Worm (Caenorhabditis elegans): ENCODE results near the gene T21E8.6.

The T21E8.6 gene

ce11 chrX:10846898-10847297, 35.2 kb upstream of the T21E8.6 start:
- TF ChIP-seq mls-2 (tag; optimal IDR thresholded peaks at IDR 0.05) (no peak), unc-62 (GFP tag; optimal IDR thresholded peaks at IDR 0.05) (no peak), unc-120 (tag; optimal IDR thresholded peaks at IDR 0.05; ENCODE audit: poor library complexity, severe bottlenecking) (no peak), ztf-11 (tag; optimal IDR thresholded peaks at IDR 0.05) (no peak), sem-2 (GFP tag; optimal IDR thresholded peaks at IDR 0.05) (no peak), ces-1 (GFP tag; optimal IDR thresholded peaks at IDR 0.05) (no peak), bed-3 (GFP tag; optimal IDR thresholded peaks at IDR 0.05) (no peak), ham-2 (GFP tag; optimal IDR thresholded peaks at IDR 0.05) (no peak)

ce11 chrX:10851202-10851601, 30.9 kb upstream of the T21E8.6 start:
- TF ChIP-seq zip-8 (tag; optimal IDR thresholded peaks at IDR 0.05) = peak; percentile 13
- peak; percentile 17 for TF ChIP-seq unc-62 (GFP tag; optimal IDR thresholded peaks at IDR 0.05)
- no peak for TF ChIP-seq cnd-1 (tag; optimal IDR thresholded peaks at IDR 0.05)
- TF ChIP-seq lsy-2 (tag; optimal IDR thresholded peaks at IDR 0.05) = no peak

- TF ChIP-seq mls-2 (tag; optimal IDR thresholded peaks at IDR 0.05) (no peak), cnd-1 (tag; optimal IDR thresholded peaks at IDR 0.05) (peak; percentile 46), ces-1 (GFP tag; optimal IDR thresholded peaks at IDR 0.05) (peak; percentile 91)
Observed at ce11 chrX:10851735-10852134, 30.3 kb upstream of the T21E8.6 start.

ce11 chrX:10853271-10853670, 28.8 kb upstream of the T21E8.6 start:
- TF ChIP-seq hlh-1 (tag; optimal IDR thresholded peaks at IDR 0.05) (peak; percentile 91), sem-2 (GFP tag; optimal IDR thresholded peaks at IDR 0.05) (no peak), unc-62 (GFP tag; optimal IDR thresholded peaks at IDR 0.05) (peak; percentile 29), ceh-83 (GFP tag; optimal IDR thresholded peaks at IDR 0.05) (no peak), bed-3 (GFP tag; optimal IDR thresholded peaks at IDR 0.05) (no peak)

- TF ChIP-seq ham-2 (GFP tag; optimal IDR thresholded peaks at IDR 0.05) = no peak
- no peak for TF ChIP-seq bed-3 (GFP tag; optimal IDR thresholded peaks at IDR 0.05)
- TF ChIP-seq ztf-11 (tag; optimal IDR thresholded peaks at IDR 0.05) = no peak
- TF ChIP-seq nhr-237 (tag; optimal IDR thresholded peaks at IDR 0.05) = no peak
- no peak for TF ChIP-seq zip-8 (tag; optimal IDR thresholded peaks at IDR 0.05)
- TF ChIP-seq ceh-83 (GFP tag; optimal IDR thresholded peaks at IDR 0.05) = no peak
- no peak for TF ChIP-seq tbx-8 (GFP tag; optimal IDR thresholded peaks at IDR 0.05)
- no peak for TF ChIP-seq sptf-1 (tag; optimal IDR thresholded peaks at IDR 0.05)
- TF ChIP-seq unc-62 (GFP tag; optimal IDR thresholded peaks at IDR 0.05) = no peak
- no peak for TF ChIP-seq ceh-43 (GFP tag; optimal IDR thresholded peaks at IDR 0.05)
Observed at ce11 chrX:10859211-10859610, 22.9 kb upstream of the T21E8.6 start, which contains the start of gene pgp-5. Gene pgp-5, minus strand, starts transcription at chrX:10859297.

ce11 chrX:10859622-10860021, 22.5 kb upstream of the T21E8.6 start:
- TF ChIP-seq elt-1 (tag; optimal IDR thresholded peaks at IDR 0.05; ENCODE audit: borderline replicate concordance, insufficient read depth) (no peak), drap-1 (GFP tag; optimal IDR thresholded peaks at IDR 0.05) (no peak), mab-5 (tag; optimal IDR thresholded peaks at IDR 0.05) (no peak), lin-32 (GFP tag; optimal IDR thresholded peaks at IDR 0.05) (no peak), flh-1 (GFP tag; optimal IDR thresholded peaks at IDR 0.05) (no peak), lsy-2 (tag; optimal IDR thresholded peaks at IDR 0.05) (no peak), nhr-2 (tag; optimal IDR thresholded peaks at IDR 0.05) (no peak), ceh-43 (GFP tag; optimal IDR thresholded peaks at IDR 0.05) (no peak), nhr-12 (tag; optimal IDR thresholded peaks at IDR 0.05) (no peak), nhr-76 (tag; optimal IDR thresholded peaks at IDR 0.05) (no peak), ceh-83 (GFP tag; optimal IDR thresholded peaks at IDR 0.05) (no peak)

ce11 chrX:10861673-10862072, 20.4 kb upstream of the T21E8.6 start:
- TF ChIP-seq snpc-4 (tag; optimal IDR thresholded peaks at IDR 0.05) (no peak), nhr-2 (tag; optimal IDR thresholded peaks at IDR 0.05) (no peak), ceh-83 (GFP tag; optimal IDR thresholded peaks at IDR 0.05) (no peak), ces-1 (GFP tag; optimal IDR thresholded peaks at IDR 0.05) (no peak), elt-3 (tag; optimal IDR thresholded peaks at IDR 0.05) (no peak), sptf-1 (tag; optimal IDR thresholded peaks at IDR 0.05) (no peak), ceh-43 (GFP tag; optimal IDR thresholded peaks at IDR 0.05) (no peak), elt-1 (tag; optimal IDR thresholded peaks at IDR 0.05; ENCODE audit: borderline replicate concordance, insufficient read depth) (no peak), bed-3 (GFP tag; optimal IDR thresholded peaks at IDR 0.05) (no peak), unc-39 (tag; optimal IDR thresholded peaks at IDR 0.05) (no peak), M03D4.4 (tag; optimal IDR thresholded peaks at IDR 0.05) (no peak), nhr-76 (tag; optimal IDR thresholded peaks at IDR 0.05) (no peak), sem-2 (GFP tag; optimal IDR thresholded peaks at IDR 0.05) (no peak), lsy-2 (tag; optimal IDR thresholded peaks at IDR 0.05) (no peak)
